Worm (Caenorhabditis elegans) whole organism, L2 larva: ENCODE data around the gene Y55F3AM.5.

Experiments
- Y55F3AM.14 ChIP-seq: fragments of 200-800 bp; sonication (Bioruptor generic); optimal IDR thresholded peaks from 2 replicates; lab custom pipeline; 2018; ENCODE audit warnings: mild to moderate bottlenecking, missing genetic modification characterization, missing compliant biosample characterization
- alr-1 ChIP-seq: fragments of 150-350 bp; optimal IDR thresholded peaks from 2 replicates; lab custom pipeline; 2014; ENCODE audit warnings: missing biosample characterization, missing genetic modification characterization
- aly-2 ChIP-seq: fragments of 150-350 bp; optimal IDR thresholded peaks from 2 replicates; lab custom pipeline; 2014; ENCODE audit warnings: missing biosample characterization, missing genetic modification characterization
- ama-1 ChIP-seq: fragments of 150-350 bp; optimal IDR thresholded peaks from 2 replicates; lab custom pipeline; 2018; ENCODE audit warnings: inconsistent platforms
- dmd-4 ChIP-seq: sonication (generic microtip); optimal IDR thresholded peaks from 2 replicates; lab custom pipeline; 2017; ENCODE audit warnings: missing biosample characterization, missing genetic modification characterization
- elt-1 ChIP-seq: fragments of 150-350 bp; optimal IDR thresholded peaks from 2 replicates; lab custom pipeline; 2014; ENCODE audit warnings: missing biosample characterization, missing genetic modification characterization
- elt-3 ChIP-seq: sonication (generic microtip); optimal IDR thresholded peaks from 2 replicates; lab custom pipeline; 2017; ENCODE audit warnings: missing biosample characterization, missing genetic modification characterization
- lin-13 ChIP-seq: fragments of 150-350 bp; optimal IDR thresholded peaks from 2 replicates; lab custom pipeline; 2014; ENCODE audit warnings: missing biosample characterization, missing genetic modification reagents, missing genetic modification characterization
- lin-39 ChIP-seq: fragments of 150-350 bp; optimal IDR thresholded peaks from 2 replicates; lab custom pipeline; 2014; ENCODE audit warnings: missing biosample characterization, missing genetic modification reagents, missing genetic modification characterization
- mdl-1 ChIP-seq, 2 experiments: fragments of 150-350 bp in 1 of 2; sonication (generic microtip) in 1 of 2; optimal IDR thresholded peaks; 2 replicates each; lab custom pipeline; 2017; ENCODE audit warnings: missing biosample characterization in 2 of 2, missing genetic modification characterization in 2 of 2
- nhr-11 ChIP-seq: fragments of 150-350 bp; optimal IDR thresholded peaks from 2 replicates; lab custom pipeline; 2014; ENCODE audit warnings: missing biosample characterization, missing genetic modification characterization
- sem-4 ChIP-seq: fragments of 150-350 bp; optimal IDR thresholded peaks from 2 replicates; lab custom pipeline; 2014; ENCODE audit warnings: missing biosample characterization, missing genetic modification reagents, missing genetic modification characterization
- sma-3 ChIP-seq: sonication (generic microtip); optimal IDR thresholded peaks from 2 replicates; lab custom pipeline; 2016; ENCODE audit warnings: missing genetic modification reagents, missing genetic modification characterization, missing compliant biosample characterization
- zag-1 ChIP-seq: fragments of 150-350 bp; optimal IDR thresholded peaks from 2 replicates; lab custom pipeline; 2014; ENCODE audit warnings: missing biosample characterization, missing genetic modification characterization

ce11 chrIV:961862-962261, 37.2 kb upstream of the Y55F3AM.5 start:
- TF ChIP-seq ama-1 (no peak), alr-1 (tag; lab: Kevin White, UChicago) (no peak), sma-3 (GFP tag; lab: Kevin White, UChicago) (no peak), mdl-1 (tag; optimal IDR thresholded peaks at IDR 0.05; lab: Kevin White, UChicago) (no peak), dmd-4 (tag; lab: Kevin White, UChicago) (no peak), sem-4 (tag; lab: Kevin White, UChicago) (no peak), lin-13 (GFP tag; lab: Kevin White, UChicago) (no peak), zag-1 (tag; lab: Kevin White, UChicago) (no peak), nhr-11 (tag; lab: Kevin White, UChicago) (no peak), lin-39 (tag; lab: Kevin White, UChicago) (no peak), elt-1 (tag; lab: Kevin White, UChicago) (no peak), Y55F3AM.14 (GFP tag; lab: Kevin White, UChicago) (no peak), elt-3 (tag; lab: Kevin White, UChicago) (no peak), aly-2 (tag; lab: Kevin White, UChicago) (no peak)
